Worm (Caenorhabditis elegans): ENCODE results near the gene grl-22.

ce11 chrIII:5440540-5440939, 26.7 kb upstream of the grl-22 start, which contains the start of gene W03A5.6:
- TF ChIP-seq pha-4 (tag; optimal IDR thresholded peaks at IDR 0.05) (no peak), ets-4 (GFP tag; optimal IDR thresholded peaks at IDR 0.05) (no peak), nhr-27 (tag; optimal IDR thresholded peaks at IDR 0.05) (no peak), F10E7.11 (tag; optimal IDR thresholded peaks at IDR 0.05) (no peak)

Measured in whole organism, young adult.